Worm (Caenorhabditis elegans) whole organism, early embryonic: ENCODE results near the gene C25H3.14.

Experiments used
- aly-1 ChIP-seq: sonication (generic microtip); optimal IDR thresholded peaks from 2 replicates; lab custom pipeline; 2016; ENCODE audit warnings: missing genetic modification characterization, missing compliant biosample characterization
- ama-1 ChIP-seq: fragments of 150-350 bp; optimal IDR thresholded peaks from 2 replicates; lab custom pipeline; 2014
- ceh-13 ChIP-seq: fragments of 200-800 bp; sonication (Bioruptor generic); optimal IDR thresholded peaks from 2 replicates; lab custom pipeline; 2018; ENCODE audit warnings: mild to moderate bottlenecking, missing genetic modification characterization, missing compliant biosample characterization
- ceh-36 ChIP-seq: sonication (generic microtip); optimal IDR thresholded peaks from 2 replicates; lab custom pipeline; 2016; ENCODE audit warnings: missing genetic modification characterization, inconsistent platforms, missing compliant biosample characterization
- ets-7 ChIP-seq: sonication (generic microtip); optimal IDR thresholded peaks from 2 replicates; lab custom pipeline; 2016; ENCODE audit warnings: missing genotype, missing genetic modification characterization, missing compliant biosample characterization
- flt-1 ChIP-seq: fragments of 200-800 bp; sonication (Bioruptor generic); IDR thresholded peaks from 2 replicates; pipeline ENCODE4 v1.3.6; 2022; ENCODE audit warnings: missing genetic modification characterization, missing compliant biosample characterization
- hmbx-1 ChIP-seq: sonication (generic microtip); optimal IDR thresholded peaks from 2 replicates; lab custom pipeline; 2016; ENCODE audit warnings: mild to moderate bottlenecking, missing genetic modification characterization, missing compliant biosample characterization
- scrt-1 ChIP-seq: fragments of 200-800 bp; sonication (Bioruptor generic); IDR thresholded peaks from 2 replicates; pipeline ENCODE4 v1.3.6; 2022; ENCODE audit warnings: missing genetic modification characterization, missing compliant biosample characterization

- TF ChIP-seq hmbx-1 (tag; lab: Kevin White, UChicago) = no peak
- no peak for TF ChIP-seq ama-1
- TF ChIP-seq flt-1 = no peak
- TF ChIP-seq ceh-36 = no peak
- TF ChIP-seq aly-1 (tag; lab: Kevin White, UChicago) = no peak
- TF ChIP-seq ets-7 (tag; lab: Kevin White, UChicago) = no peak
- TF ChIP-seq ceh-13 (GFP tag; lab: Kevin White, UChicago) = no peak
- no peak for TF ChIP-seq scrt-1
These were observed 35.6 kb downstream of the C25H3.14 start, which contains the start of the genes C18A3.7 and C18A3.11 for ce11 chrII:5730343-5731083.
